Worm (Caenorhabditis elegans) whole organism, L2 larva: ENCODE data around the gene ZK669.2.

Source experiments
- C34F6.9 ChIP-seq: fragments of 150-350 bp; optimal IDR thresholded peaks from 2 replicates; lab custom pipeline; 2014; ENCODE audit warnings: missing biosample characterization, missing genetic modification characterization
- F13H6.1 ChIP-seq: sonication (generic microtip); optimal IDR thresholded peaks from 2 replicates; lab custom pipeline; 2016; ENCODE audit warnings: missing genetic modification characterization, missing compliant biosample characterization
- Y55F3AM.14 ChIP-seq: fragments of 200-800 bp; sonication (Bioruptor generic); optimal IDR thresholded peaks from 2 replicates; lab custom pipeline; 2018; ENCODE audit warnings: mild to moderate bottlenecking, missing genetic modification characterization, missing compliant biosample characterization
- ZK546.5 ChIP-seq: sonication (generic microtip); optimal IDR thresholded peaks from 2 replicates; lab custom pipeline; 2017; ENCODE audit warnings: missing biosample characterization, missing genetic modification characterization
- alr-1 ChIP-seq: fragments of 150-350 bp; optimal IDR thresholded peaks from 2 replicates; lab custom pipeline; 2014; ENCODE audit warnings: missing biosample characterization, missing genetic modification characterization
- aly-2 ChIP-seq: fragments of 150-350 bp; optimal IDR thresholded peaks from 2 replicates; lab custom pipeline; 2014; ENCODE audit warnings: missing biosample characterization, missing genetic modification characterization
- ama-1 ChIP-seq: fragments of 150-350 bp; optimal IDR thresholded peaks from 2 replicates; lab custom pipeline; 2018; ENCODE audit warnings: inconsistent platforms
- blmp-1 ChIP-seq: sonication (generic microtip); optimal IDR thresholded peaks from 2 replicates; lab custom pipeline; 2017; ENCODE audit warnings: missing genetic modification characterization, mild to moderate bottlenecking, missing compliant biosample characterization, antibody characterized with exemption, moderate library complexity; ENCODE audit not compliant: insufficient read depth
- ceh-82 ChIP-seq: fragments of 150-350 bp; optimal IDR thresholded peaks from 2 replicates; lab custom pipeline; 2014; ENCODE audit warnings: missing biosample characterization, missing genetic modification characterization
- crh-2 ChIP-seq: sonication (generic microtip); optimal IDR thresholded peaks from 2 replicates; lab custom pipeline; 2017; ENCODE audit warnings: missing biosample characterization, missing genetic modification characterization
- dmd-4 ChIP-seq: sonication (generic microtip); optimal IDR thresholded peaks from 2 replicates; lab custom pipeline; 2017; ENCODE audit warnings: missing biosample characterization, missing genetic modification characterization
- egl-27 ChIP-seq: sonication (generic microtip); optimal IDR thresholded peaks from 3 replicates; lab custom pipeline; 2017; ENCODE audit warnings: missing biosample characterization, missing genetic modification reagents, missing genetic modification characterization
- elt-1 ChIP-seq: fragments of 150-350 bp; optimal IDR thresholded peaks from 2 replicates; lab custom pipeline; 2014; ENCODE audit warnings: missing biosample characterization, missing genetic modification characterization
- fos-1 ChIP-seq: fragments of 150-350 bp; optimal IDR thresholded peaks from 2 replicates; lab custom pipeline; 2014; ENCODE audit warnings: missing biosample characterization, missing genetic modification characterization
- gmeb-1 ChIP-seq: fragments of 150-350 bp; optimal IDR thresholded peaks from 2 replicates; lab custom pipeline; 2014; ENCODE audit warnings: missing biosample characterization, missing genetic modification characterization
- lin-11 ChIP-seq: fragments of 150-350 bp; sonication (generic microtip); optimal IDR thresholded peaks from 2 replicates; lab custom pipeline; 2014; ENCODE audit warnings: missing biosample characterization, missing genetic modification characterization, inconsistent platforms, mixed read lengths
- lin-39 ChIP-seq: fragments of 150-350 bp; optimal IDR thresholded peaks from 2 replicates; lab custom pipeline; 2014; ENCODE audit warnings: missing biosample characterization, missing genetic modification reagents, missing genetic modification characterization
- lsy-2 ChIP-seq, 2 experiments: fragments of 150-350 bp in 1 of 2; sonication (generic microtip) in 1 of 2; optimal IDR thresholded peaks; 2 replicates each; lab custom pipeline; 2014 to 2017; ENCODE audit warnings: missing biosample characterization in 2 of 2, missing genetic modification characterization in 2 of 2
- mab-5 ChIP-seq: fragments of 150-350 bp; optimal IDR thresholded peaks from 2 replicates; lab custom pipeline; 2014; ENCODE audit warnings: missing biosample characterization, missing genetic modification characterization
- mbf-1 ChIP-seq: sonication (generic microtip); optimal IDR thresholded peaks from 2 replicates; lab custom pipeline; 2017; ENCODE audit warnings: missing biosample characterization, missing genetic modification characterization
- mdl-1 ChIP-seq, 2 experiments: fragments of 150-350 bp in 1 of 2; sonication (generic microtip) in 1 of 2; optimal IDR thresholded peaks; 2 replicates each; lab custom pipeline; 2017; ENCODE audit warnings: missing biosample characterization in 2 of 2, missing genetic modification characterization in 2 of 2
- nhr-10 ChIP-seq: sonication (generic microtip); optimal IDR thresholded peaks from 2 replicates; lab custom pipeline; 2017; ENCODE audit warnings: missing biosample characterization, missing genetic modification characterization
- nhr-11 ChIP-seq: fragments of 150-350 bp; optimal IDR thresholded peaks from 2 replicates; lab custom pipeline; 2014; ENCODE audit warnings: missing biosample characterization, missing genetic modification characterization
- nhr-12 ChIP-seq: fragments of 150-350 bp; optimal IDR thresholded peaks from 2 replicates; lab custom pipeline; 2014; ENCODE audit warnings: missing biosample characterization, missing genetic modification characterization
- nhr-129 ChIP-seq: fragments of 150-350 bp; optimal IDR thresholded peaks from 2 replicates; lab custom pipeline; 2014; ENCODE audit warnings: missing biosample characterization, missing genetic modification characterization
- nhr-21 ChIP-seq: fragments of 150-350 bp; optimal IDR thresholded peaks from 2 replicates; lab custom pipeline; 2014; ENCODE audit warnings: missing biosample characterization, missing genetic modification characterization
- nhr-23 ChIP-seq: fragments of 150-350 bp; optimal IDR thresholded peaks from 2 replicates; lab custom pipeline; 2014; ENCODE audit warnings: missing biosample characterization, missing genetic modification reagents, missing genetic modification characterization
- nhr-237 ChIP-seq: fragments of 150-350 bp; optimal IDR thresholded peaks from 2 replicates; lab custom pipeline; 2014; ENCODE audit warnings: missing biosample characterization, missing genetic modification characterization
- nhr-6 ChIP-seq: fragments of 150-350 bp; optimal IDR thresholded peaks from 2 replicates; lab custom pipeline; 2014; ENCODE audit warnings: missing biosample characterization, missing genetic modification characterization
- nhr-77 ChIP-seq: fragments of 150-350 bp; optimal IDR thresholded peaks from 2 replicates; lab custom pipeline; 2014; ENCODE audit warnings: missing biosample characterization, missing genetic modification characterization
- peb-1 ChIP-seq: fragments of 150-350 bp; optimal IDR thresholded peaks from 2 replicates; lab custom pipeline; 2014; ENCODE audit warnings: missing biosample characterization, missing genetic modification characterization
- sem-4 ChIP-seq: fragments of 150-350 bp; optimal IDR thresholded peaks from 2 replicates; lab custom pipeline; 2014; ENCODE audit warnings: missing biosample characterization, missing genetic modification reagents, missing genetic modification characterization
- skn-1 ChIP-seq: sonication (generic microtip); optimal IDR thresholded peaks from 2 replicates; lab custom pipeline; 2017; ENCODE audit warnings: missing biosample characterization, missing genetic modification characterization
- sma-3 ChIP-seq: sonication (generic microtip); optimal IDR thresholded peaks from 2 replicates; lab custom pipeline; 2016; ENCODE audit warnings: missing genetic modification reagents, missing genetic modification characterization, missing compliant biosample characterization
- sma-9 ChIP-seq, 2 experiments: fragments of 150-350 bp in 1 of 2; sonication (generic microtip) in 1 of 2; optimal IDR thresholded peaks; 2 replicates each; lab custom pipeline; 2014 to 2016; ENCODE audit warnings: missing genetic modification characterization in 2 of 2, mild to moderate bottlenecking in 1 of 2, missing biosample characterization in 1 of 2, missing compliant biosample characterization in 1 of 2, missing genetic modification reagents in 1 of 2, moderate library complexity in 1 of 2
- snpc-4 ChIP-seq: fragments of 150-350 bp; optimal IDR thresholded peaks from 2 replicates; lab custom pipeline; 2014; ENCODE audit warnings: missing biosample characterization, missing genetic modification characterization
- unc-39 ChIP-seq: fragments of 150-350 bp; optimal IDR thresholded peaks from 2 replicates; lab custom pipeline; 2014; ENCODE audit warnings: missing biosample characterization, missing genetic modification characterization
- ztf-1 ChIP-seq: fragments of 200-800 bp; sonication (Bioruptor generic); conservative IDR thresholded peaks from 2 replicates; pipeline ENCODE4 v1.3.6; 2022; ENCODE audit warnings: missing genetic modification characterization, missing compliant biosample characterization
- ztf-4 ChIP-seq: fragments of 150-350 bp; optimal IDR thresholded peaks from 2 replicates; lab custom pipeline; 2014; ENCODE audit warnings: missing biosample characterization, missing genetic modification characterization

ZK669.2 gene

ce11 chrII:7945168-7945567, 7.2 kb upstream of the ZK669.2 start, which contains the start of gene dbt-1 (continued):
- TF ChIP-seq dmd-4 (tag; lab: Kevin White, UChicago), result peak; percentile 26
- no peak for TF ChIP-seq skn-1 (tag; lab: Kevin White, UChicago)
- no peak for TF ChIP-seq mbf-1 (tag; lab: Kevin White, UChicago)
- peak; percentile 88 for TF ChIP-seq nhr-21 (tag; lab: Kevin White, UChicago)
- no peak for TF ChIP-seq ZK546.5
- no peak for TF ChIP-seq aly-2 (tag; lab: Kevin White, UChicago)
- peak; percentile 21 for TF ChIP-seq snpc-4 (tag; lab: Kevin White, UChicago)
- TF ChIP-seq fos-1 (tag; lab: Kevin White, UChicago), result peak; percentile 23
- no peak for TF ChIP-seq unc-39 (tag; lab: Kevin White, UChicago)
- TF ChIP-seq nhr-12 (tag; lab: Kevin White, UChicago), result no peak
- peak; percentile 73 for TF ChIP-seq nhr-237 (tag; lab: Kevin White, UChicago)
- TF ChIP-seq elt-1, result no peak
- TF ChIP-seq ztf-4 (tag; lab: Kevin White, UChicago), result peak; percentile 64

ce11 chrII:7944333-7944744, 6.4 kb upstream of the ZK669.2 start:
- TF ChIP-seq snpc-4 (tag; lab: Kevin White, UChicago) (no peak), ama-1 (lab: Kevin White, UChicago) (no peak), lsy-2 (tag; optimal IDR thresholded peaks at IDR 0.05; lab: Kevin White, UChicago) (peak in 1 of 2 experiments; percentile 32), gmeb-1 (tag; lab: Kevin White, UChicago) (no peak), skn-1 (tag; lab: Kevin White, UChicago) (no peak), crh-2 (no peak), mab-5 (tag; lab: Kevin White, UChicago) (no peak), ztf-1 (no peak), aly-2 (tag; lab: Kevin White, UChicago) (no peak), nhr-129 (tag; lab: Kevin White, UChicago) (no peak), nhr-6 (tag; lab: Kevin White, UChicago) (no peak), nhr-23 (no peak), C34F6.9 (tag; lab: Kevin White, UChicago) (no peak), ZK546.5 (no peak), sma-9 (GFP tag; optimal IDR thresholded peaks at IDR 0.05; lab: Kevin White, UChicago) (peak; percentile 40), sma-9 (tag; optimal IDR thresholded peaks at IDR 0.05; lab: Kevin White, UChicago) (no peak), ceh-82 (tag; lab: Kevin White, UChicago) (no peak), nhr-77 (no peak), egl-27 (tag; lab: Kevin White, UChicago) (no peak), dmd-4 (tag; lab: Kevin White, UChicago) (no peak), sem-4 (no peak), alr-1 (no peak), fos-1 (tag; lab: Kevin White, UChicago) (peak; percentile 4), nhr-10 (tag; lab: Kevin White, UChicago) (no peak), peb-1 (tag; lab: Kevin White, UChicago) (no peak), mdl-1 (tag; optimal IDR thresholded peaks at IDR 0.05; lab: Kevin White, UChicago) (peak; percentile 27 to 44), blmp-1 (tag; lab: Kevin White, UChicago) (no peak), nhr-11 (tag; lab: Kevin White, UChicago) (no peak), lin-39 (tag; lab: Kevin White, UChicago) (no peak), F13H6.1 (tag; lab: Kevin White, UChicago) (no peak), mbf-1 (tag; lab: Kevin White, UChicago) (no peak)

- TF ChIP-seq unc-39 (tag; lab: Kevin White, UChicago) (no peak), snpc-4 (tag; lab: Kevin White, UChicago) (no peak), lin-11 (no peak), sma-3 (no peak), sem-4 (no peak), Y55F3AM.14 (GFP tag; lab: Kevin White, UChicago) (no peak), ztf-4 (tag; lab: Kevin White, UChicago) (no peak), aly-2 (tag; lab: Kevin White, UChicago) (no peak), fos-1 (tag; lab: Kevin White, UChicago) (no peak), nhr-10 (tag; lab: Kevin White, UChicago) (no peak), F13H6.1 (tag; lab: Kevin White, UChicago) (no peak)
Measured at ce11 chrII:7940848-7941247, 2.9 kb upstream of the ZK669.2 start, which contains the start of gene ZK669.3. Gene ZK669.3 (plus strand): TSS chrII:7941148.
